Worm (Caenorhabditis elegans): ENCODE data around the gene unc-7.

DNA sequence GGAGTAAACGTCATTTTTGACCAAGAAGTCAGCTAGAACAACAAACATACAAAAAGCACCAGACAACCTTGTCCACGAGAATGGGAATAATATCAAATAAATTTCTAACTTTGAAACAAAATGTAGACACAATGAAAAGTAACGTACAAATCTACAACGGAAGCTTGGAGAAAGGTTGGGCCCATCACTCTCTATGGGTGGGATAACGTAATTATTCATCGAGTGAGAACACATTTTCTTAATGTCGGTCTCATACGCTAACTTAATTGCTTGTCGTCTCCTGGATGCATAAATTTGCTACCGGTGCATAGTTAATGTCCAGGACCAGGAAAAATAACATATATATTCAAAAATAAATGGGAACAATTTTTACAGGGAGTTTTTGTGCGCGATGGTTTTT is 14.4 kb downstream of the unc-7 start:
- TF ChIP-seq zfp-3 (GFP tag; conservative IDR thresholded peaks at IDR 0.05) (no peak), lin-15B (tag; optimal IDR thresholded peaks at IDR 0.05) (no peak), ceh-82 (tag; optimal IDR thresholded peaks at IDR 0.05) (no peak), R02D3.7 (tag; optimal IDR thresholded peaks at IDR 0.05) (no peak), F49E8.2 (tag; optimal IDR thresholded peaks at IDR 0.05; ENCODE audit: borderline replicate concordance) (no peak), nhr-237 (tag; optimal IDR thresholded peaks at IDR 0.05) (no peak), lin-13 (GFP tag; optimal IDR thresholded peaks at IDR 0.05) (no peak), nhr-111 (GFP tag; optimal IDR thresholded peaks at IDR 0.05) (no peak), ceh-44 (GFP tag; IDR thresholded peaks at IDR 0.05) (no peak), dpl-1 (GFP tag; optimal IDR thresholded peaks at IDR 0.05) (no peak), lin-1 (GFP tag; IDR thresholded peaks at IDR 0.05) (no peak), F26F4.8 (GFP tag; conservative IDR thresholded peaks at IDR 0.05) (no peak)

Data from whole organism, L4 larva.